Worm (Caenorhabditis elegans): ENCODE data around the gene C04F5.2.

ce11 chrV:5131380-5131779 is 34.4 kb upstream of the C04F5.2 start:
- TF ChIP-seq lin-54 (GFP tag; optimal IDR thresholded peaks at IDR 0.05) (no peak), rec-8 (tag; optimal IDR thresholded peaks at IDR 0.05) (no peak), pha-4 (tag; optimal IDR thresholded peaks at IDR 0.05) (no peak), let-526 (GFP tag; IDR thresholded peaks at IDR 0.05) (no peak)
